Fruit fly (Drosophila melanogaster) whole organism, wandering third instar larva: ENCODE data around the gene CG11537.

Experiments used
- Abd-B ChIP-seq: fragments of >200 bp; optimal IDR thresholded peaks from 2 replicates; lab custom pipeline; 2017; ENCODE audit warnings: missing biosample characterization, missing genetic modification characterization
- CG32264 ChIP-seq: fragments of 200-800 bp; sonication (Bioruptor generic); optimal IDR thresholded peaks from 2 replicates; lab custom pipeline; 2016; ENCODE audit warnings: missing biosample characterization, missing genetic modification characterization
- CG9705 ChIP-seq: fragments of 200-800 bp; sonication (Bioruptor generic); optimal IDR thresholded peaks from 2 replicates; lab custom pipeline; 2018; ENCODE audit warnings: missing biosample characterization, mild to moderate bottlenecking, missing genetic modification characterization
- CrebA ChIP-seq: fragments of 200-800 bp; sonication (Bioruptor generic); optimal IDR thresholded peaks from 2 replicates; lab custom pipeline; 2016; ENCODE audit warnings: missing biosample characterization, mild to moderate bottlenecking, missing genetic modification characterization, borderline replicate concordance
- Dfd ChIP-seq: fragments of >200 bp; optimal IDR thresholded peaks from 2 replicates; lab custom pipeline; 2017; ENCODE audit warnings: missing biosample characterization, missing genetic modification characterization
- Dif ChIP-seq: fragments of 200-275, 200-300 bp; sonication (Bioruptor generic); optimal IDR thresholded peaks from 2 replicates; lab custom pipeline; 2018; ENCODE audit warnings: missing biosample characterization, missing genetic modification characterization; ENCODE audit not compliant: partially characterized antibody
- GATAd ChIP-seq: sonication (Bioruptor generic); optimal IDR thresholded peaks from 2 replicates; lab custom pipeline; 2016; ENCODE audit warnings: missing biosample characterization, missing genetic modification characterization
- HLH106 ChIP-seq: fragments of 200-800 bp; optimal IDR thresholded peaks from 3 replicates; lab custom pipeline; 2019; ENCODE audit warnings: missing biosample characterization, mild to moderate bottlenecking, missing genetic modification characterization, moderate library complexity
- Hnf4 ChIP-seq: fragments of 200-800 bp; sonication (Bioruptor generic); optimal IDR thresholded peaks from 2 replicates; lab custom pipeline; 2016; ENCODE audit warnings: missing biosample characterization, mild to moderate bottlenecking, missing genetic modification characterization
- Hr78 ChIP-seq: fragments of >200 bp; optimal IDR thresholded peaks from 2 replicates; lab custom pipeline; 2017; ENCODE audit warnings: missing biosample characterization, missing genetic modification characterization
- Hr83 ChIP-seq: fragments of 200-300 bp; sonication (Bioruptor generic); optimal IDR thresholded peaks from 2 replicates; lab custom pipeline; 2016; ENCODE audit warnings: missing biosample characterization, mild to moderate bottlenecking, missing genetic modification characterization, moderate library complexity; ENCODE audit not compliant: poor library complexity, severe bottlenecking
- Jra ChIP-seq: sonication (Bioruptor generic); optimal IDR thresholded peaks from 2 replicates; lab custom pipeline; 2016; ENCODE audit warnings: missing biosample characterization, missing genetic modification characterization
- Mio ChIP-seq: sonication (Bioruptor generic); optimal IDR thresholded peaks from 2 replicates; lab custom pipeline; 2016; ENCODE audit warnings: missing biosample characterization, missing genetic modification characterization
- Myc ChIP-seq: fragments of >200 bp; optimal IDR thresholded peaks from 2 replicates; lab custom pipeline; 2017
- N ChIP-seq: fragments of >200 bp; optimal IDR thresholded peaks from 2 replicates; lab custom pipeline; 2018; ENCODE audit warnings: missing biosample characterization, missing external identifiers, missing genetic modification characterization
- OdsH ChIP-seq: fragments of 200-800 bp; sonication (Bioruptor generic); optimal IDR thresholded peaks from 2 replicates; lab custom pipeline; 2016; ENCODE audit warnings: missing biosample characterization, mild to moderate bottlenecking, missing genetic modification characterization
- Rel ChIP-seq, 2 experiments: fragments of 200-800 bp; sonication (Bioruptor generic) in 1 of 2; optimal IDR thresholded peaks; 2 replicates in 1 of 2; 3 replicates in 1 of 2; lab custom pipeline; 2016 to 2019; ENCODE audit warnings: mild to moderate bottlenecking in 2 of 2, missing biosample characterization in 2 of 2, missing genetic modification characterization in 2 of 2, moderate library complexity in 1 of 2
- Sp1 ChIP-seq: fragments of 200-800 bp; sonication (Bioruptor generic); optimal IDR thresholded peaks from 3 replicates; lab custom pipeline; 2019; ENCODE audit warnings: missing biosample characterization, mild to moderate bottlenecking, missing genetic modification characterization, moderate library complexity
- Vsx2 ChIP-seq: fragments of 200-300, 225-300 bp; sonication (Bioruptor generic); optimal IDR thresholded peaks from 2 replicates; lab custom pipeline; 2018; ENCODE audit warnings: missing biosample characterization, missing genetic modification characterization; ENCODE audit not compliant: partially characterized antibody
- br ChIP-seq: fragments of 200-800 bp; sonication (Bioruptor generic); optimal IDR thresholded peaks from 2 replicates; lab custom pipeline; 2016; ENCODE audit warnings: missing biosample characterization, missing genetic modification characterization
- brk ChIP-seq: fragments of 200-800 bp; sonication (Bioruptor generic); optimal IDR thresholded peaks from 2 replicates; lab custom pipeline; 2016; ENCODE audit warnings: missing biosample characterization, mild to moderate bottlenecking, missing genetic modification characterization
- dl ChIP-seq, 2 experiments: fragments of 175-275, 200-275 bp in 1 of 2; fragments of 200-275 bp in 1 of 2; sonication (Bioruptor generic); optimal IDR thresholded peaks; lab custom pipeline; 2018; ENCODE audit warnings: mild to moderate bottlenecking in 2 of 2, missing biosample characterization in 2 of 2, missing genetic modification characterization in 2 of 2, moderate library complexity in 2 of 2; ENCODE audit not compliant: partially characterized antibody in 2 of 2, insufficient read depth in 1 of 2
- dmrt93B ChIP-seq: fragments of 200-800 bp; sonication (Bioruptor generic); optimal IDR thresholded peaks from 2 replicates; lab custom pipeline; 2018; ENCODE audit warnings: missing biosample characterization, mild to moderate bottlenecking, missing genetic modification characterization
- dsf ChIP-seq: sonication (Bioruptor generic); optimal IDR thresholded peaks from 2 replicates; lab custom pipeline; 2016; ENCODE audit warnings: missing biosample characterization, missing genetic modification characterization, borderline replicate concordance
- ey ChIP-seq: fragments of 200-800 bp; sonication (Bioruptor generic); optimal IDR thresholded peaks from 2 replicates; lab custom pipeline; 2016; ENCODE audit warnings: missing biosample characterization, missing genetic modification characterization
- foxo ChIP-seq, 2 experiments: fragments of 200-800 bp; sonication (Bioruptor generic); optimal IDR thresholded peaks; 2 replicates in 1 of 2; 3 replicates in 1 of 2; lab custom pipeline; 2016 to 2017; ENCODE audit warnings: missing biosample characterization in 2 of 2, missing genetic modification characterization in 2 of 2
- fru ChIP-seq: fragments of 200-800 bp; sonication (Bioruptor generic); optimal IDR thresholded peaks from 3 replicates; lab custom pipeline; 2016; ENCODE audit warnings: missing biosample characterization, mild to moderate bottlenecking, missing genetic modification characterization
- h ChIP-seq: fragments of 200-800 bp; sonication (Bioruptor generic); optimal IDR thresholded peaks from 3 replicates; lab custom pipeline; 2016; ENCODE audit warnings: missing biosample characterization, mild to moderate bottlenecking, missing genetic modification characterization
- jim ChIP-seq: fragments of 175-275, 200-325 bp; sonication (Bioruptor generic); optimal IDR thresholded peaks from 2 replicates; lab custom pipeline; 2016; ENCODE audit warnings: missing biosample characterization, mild to moderate bottlenecking, missing genetic modification characterization
- lola ChIP-seq: fragments of >200 bp; optimal IDR thresholded peaks from 2 replicates; lab custom pipeline; 2017; ENCODE audit warnings: missing biosample characterization, missing genetic modification characterization
- pan ChIP-seq: fragments of >200 bp; optimal IDR thresholded peaks from 2 replicates; lab custom pipeline; 2017
- psq ChIP-seq: fragments of 200-800 bp; sonication (Bioruptor generic); optimal IDR thresholded peaks from 3 replicates; lab custom pipeline; 2017; ENCODE audit warnings: missing biosample characterization, mild to moderate bottlenecking, missing genetic modification characterization, moderate library complexity
- rgr ChIP-seq: fragments of 200-800 bp; sonication (Bioruptor generic); optimal IDR thresholded peaks from 3 replicates; lab custom pipeline; 2016; ENCODE audit warnings: missing biosample characterization, mild to moderate bottlenecking, missing genetic modification characterization
- sage ChIP-seq: fragments of 200-800 bp; sonication (Bioruptor generic); optimal IDR thresholded peaks from 2 replicates; lab custom pipeline; 2016; ENCODE audit warnings: missing biosample characterization, mild to moderate bottlenecking, missing genetic modification characterization
- sv ChIP-seq: fragments of 200-800 bp; sonication (Bioruptor generic); optimal IDR thresholded peaks from 3 replicates; lab custom pipeline; 2016; ENCODE audit warnings: missing biosample characterization, missing genetic modification characterization
- tai ChIP-seq: sonication (Bioruptor generic); optimal IDR thresholded peaks from 2 replicates; lab custom pipeline; 2016; ENCODE audit warnings: missing biosample characterization, missing genetic modification characterization
- usp ChIP-seq: fragments of >200 bp; optimal IDR thresholded peaks from 2 replicates; lab custom pipeline; 2017; ENCODE audit warnings: missing biosample characterization, missing genetic modification characterization
- woc ChIP-seq: sonication (Bioruptor generic); optimal IDR thresholded peaks from 2 replicates; lab custom pipeline; 2016; ENCODE audit warnings: missing biosample characterization, mild to moderate bottlenecking, missing genetic modification characterization

Gene CG11537

dm6 chr3L:3095590-3095989, 47.7 kb downstream of the CG11537 start:
- TF ChIP-seq Dif (GFP tag; lab: Kevin White, UChicago): peak; percentile 24
- TF ChIP-seq h: no peak
- TF ChIP-seq CrebA (GFP tag; lab: Kevin White, UChicago): no peak
- TF ChIP-seq br (GFP tag; lab: Kevin White, UChicago): peak; percentile 51
- TF ChIP-seq tai: no peak
- peak; percentile 13 for TF ChIP-seq Hnf4 (GFP tag; lab: Kevin White, UChicago)
- peak; percentile 28 for TF ChIP-seq Vsx2 (GFP tag; lab: Kevin White, UChicago)
- no peak for TF ChIP-seq HLH106
- TF ChIP-seq Dfd (GFP tag; lab: Kevin White, UChicago): no peak

dm6 chr3L:3090581-3091345, 52.5 kb downstream of the CG11537 start:
- TF ChIP-seq lola (GFP tag; lab: Kevin White, UChicago): no peak
- TF ChIP-seq Hnf4 (GFP tag; lab: Kevin White, UChicago): peak; percentile 82
- peak in 1 of 2 experiments; percentile 39 for TF ChIP-seq dl (GFP tag; optimal IDR thresholded peaks at IDR 0.05; lab: Kevin White, UChicago; ENCODE audit: insufficient read depth in 1 of 2, partially characterized antibody in 2 of 2)
- TF ChIP-seq Abd-B: no peak
- TF ChIP-seq CG9705 (GFP tag; lab: Kevin White, UChicago): no peak
- TF ChIP-seq h: no peak
- TF ChIP-seq woc (GFP tag; lab: Kevin White, UChicago): peak; percentile 49
- peak; percentile 40 for TF ChIP-seq sv (GFP tag; lab: Kevin White, UChicago)
- TF ChIP-seq jim (GFP tag; lab: Kevin White, UChicago): no peak
- TF ChIP-seq tai: no peak
- TF ChIP-seq dmrt93B: no peak
- no peak for TF ChIP-seq brk (GFP tag; lab: Kevin White, UChicago)
- TF ChIP-seq sage (GFP tag; lab: Kevin White, UChicago): no peak
- peak; percentile 15 for TF ChIP-seq ey
- TF ChIP-seq Myc (lab: Kevin White, UChicago): peak; percentile 38
- no peak for TF ChIP-seq dsf (GFP tag; lab: Kevin White, UChicago)
- no peak for TF ChIP-seq CrebA (GFP tag; lab: Kevin White, UChicago)
- no peak for TF ChIP-seq HLH106
- no peak for TF ChIP-seq Hr78 (GFP tag; lab: Kevin White, UChicago)
- no peak for TF ChIP-seq Dfd (GFP tag; lab: Kevin White, UChicago)
- TF ChIP-seq pan (lab: Kevin White, UChicago): no peak
- no peak for TF ChIP-seq GATAd (GFP tag; lab: Kevin White, UChicago)
- TF ChIP-seq CG32264: no peak
- TF ChIP-seq psq (GFP tag; lab: Kevin White, UChicago): peak; percentile 37
- peak; percentile 38 for TF ChIP-seq OdsH (GFP tag; lab: Kevin White, UChicago)
- no peak for TF ChIP-seq Dif (GFP tag; lab: Kevin White, UChicago)
- peak in 1 of 2 experiments; percentile 58 for TF ChIP-seq foxo (GFP tag; optimal IDR thresholded peaks at IDR 0.05; lab: Kevin White, UChicago)
- TF ChIP-seq N (GFP tag; lab: Kevin White, UChicago): no peak
- peak; percentile 58 for TF ChIP-seq br (GFP tag; lab: Kevin White, UChicago)
- TF ChIP-seq Mio (GFP tag; lab: Kevin White, UChicago): no peak
- no peak for TF ChIP-seq Rel (GFP tag; optimal IDR thresholded peaks at IDR 0.05; lab: Kevin White, UChicago)
- peak; percentile 33 for TF ChIP-seq Rel (tag; optimal IDR thresholded peaks at IDR 0.05; lab: Kevin White, UChicago)
- TF ChIP-seq Hr83: peak; percentile 40
- TF ChIP-seq Vsx2 (GFP tag; lab: Kevin White, UChicago): no peak
- peak; percentile 44 for TF ChIP-seq rgr (GFP tag; lab: Kevin White, UChicago)
- no peak for TF ChIP-seq usp (GFP tag; lab: Kevin White, UChicago)
- peak; percentile 59 for TF ChIP-seq fru
- peak; percentile 30 for TF ChIP-seq Jra (GFP tag; lab: Kevin White, UChicago)
- TF ChIP-seq Sp1 (GFP tag; lab: Kevin White, UChicago): peak; percentile 27
